Fruit fly (Drosophila melanogaster) whole organism, adult: ENCODE measurements around the gene CG32017.

Experiments used
- CG11617 ChIP-seq: fragments of 200-800 bp; sonication (Bioruptor generic); optimal IDR thresholded peaks from 2 replicates; lab custom pipeline; 2017; ENCODE audit warnings: mild to moderate bottlenecking, missing biosample characterization, missing genetic modification reagents, missing genetic modification characterization
- CG12768 ChIP-seq: fragments of 200-800 bp; sonication (Bioruptor generic); optimal IDR thresholded peaks from 2 replicates; lab custom pipeline; 2017; ENCODE audit warnings: missing biosample characterization, missing genetic modification characterization, mild to moderate bottlenecking, moderate library complexity, missing genetic modification reagents
- CG14711 ChIP-seq: fragments of 200-800 bp; sonication (Bioruptor generic); optimal IDR thresholded peaks from 2 replicates; lab custom pipeline; 2018; ENCODE audit warnings: missing biosample characterization, mild to moderate bottlenecking, missing genetic modification characterization, moderate library complexity
- CG1620 ChIP-seq: fragments of 200-800 bp; sonication (Bioruptor generic); optimal IDR thresholded peaks from 2 replicates; lab custom pipeline; 2016; ENCODE audit warnings: missing biosample characterization, missing genetic modification characterization
- CG33017 ChIP-seq: fragments of 200-800 bp; sonication (Bioruptor generic); optimal IDR thresholded peaks from 2 replicates; lab custom pipeline; 2018; ENCODE audit warnings: missing biosample characterization, mild to moderate bottlenecking, missing genetic modification characterization, moderate library complexity
- CG5204 ChIP-seq: fragments of 200-800 bp; sonication (Bioruptor generic); optimal IDR thresholded peaks from 2 replicates; lab custom pipeline; 2016; ENCODE audit warnings: missing biosample characterization, missing genetic modification characterization
- CG7045 ChIP-seq: fragments of 200-800 bp; sonication (Bioruptor generic); optimal IDR thresholded peaks from 2 replicates; lab custom pipeline; 2017; ENCODE audit warnings: missing biosample characterization, mild to moderate bottlenecking, missing genetic modification characterization
- CG7101 ChIP-seq: fragments of 200-800 bp; sonication (Bioruptor generic); optimal IDR thresholded peaks from 2 replicates; lab custom pipeline; 2018; ENCODE audit warnings: missing biosample characterization, mild to moderate bottlenecking, missing genetic modification characterization, moderate library complexity
- Clk ChIP-seq: fragments of 200-800 bp; sonication (Bioruptor generic); optimal IDR thresholded peaks from 2 replicates; lab custom pipeline; 2017; ENCODE audit warnings: missing biosample characterization, missing genetic modification characterization
- Crg-1 ChIP-seq: fragments of 200-800 bp; sonication (Bioruptor generic); optimal IDR thresholded peaks from 2 replicates; lab custom pipeline; 2016; ENCODE audit warnings: missing biosample characterization, missing genetic modification characterization
- Hr96 ChIP-seq: fragments of 200-800 bp; sonication (Bioruptor generic); optimal IDR thresholded peaks from 2 replicates; lab custom pipeline; 2016; ENCODE audit warnings: missing biosample characterization, missing genetic modification characterization
- Mnt ChIP-seq: fragments of 200-800 bp; sonication (Bioruptor generic); optimal IDR thresholded peaks from 2 replicates; lab custom pipeline; 2016; ENCODE audit warnings: missing biosample characterization, mild to moderate bottlenecking, missing genetic modification characterization
- bab1 ChIP-seq: fragments of 200-800 bp; sonication (Bioruptor generic); optimal IDR thresholded peaks from 3 replicates; lab custom pipeline; 2019; ENCODE audit warnings: missing biosample characterization, mild to moderate bottlenecking, missing genetic modification characterization, moderate library complexity
- cic ChIP-seq: fragments of 200-800 bp; sonication (Bioruptor generic); optimal IDR thresholded peaks from 2 replicates; lab custom pipeline; 2017; ENCODE audit warnings: missing biosample characterization, mild to moderate bottlenecking, missing genetic modification characterization, moderate library complexity
- cnc ChIP-seq, 2 experiments: fragments of >200 bp; optimal IDR thresholded peaks; 2 replicates each; lab custom pipeline; 2017
- kay ChIP-seq: fragments of 200-800 bp; sonication (Bioruptor generic); peaks from one replicate; lab custom pipeline; 2016; ENCODE audit warnings: missing biosample characterization, missing genetic modification characterization, borderline replicate concordance
- ovo ChIP-seq: fragments of 200-800 bp; sonication (Bioruptor generic); optimal IDR thresholded peaks from 2 replicates; lab custom pipeline; 2016; ENCODE audit warnings: missing biosample characterization, missing genetic modification characterization
- pad ChIP-seq: fragments of 200-800 bp; sonication (Bioruptor generic); optimal IDR thresholded peaks from 3 replicates; lab custom pipeline; 2017; ENCODE audit warnings: missing biosample characterization, missing genetic modification characterization, mild to moderate bottlenecking, moderate library complexity, missing genetic modification reagents
- tj ChIP-seq: fragments of 200-800 bp; sonication (Bioruptor generic); optimal IDR thresholded peaks from 3 replicates; lab custom pipeline; 2017; ENCODE audit warnings: missing biosample characterization, mild to moderate bottlenecking, missing genetic modification characterization, moderate library complexity
- toe ChIP-seq: fragments of 200-800 bp; sonication (Bioruptor generic); optimal IDR thresholded peaks from 2 replicates; lab custom pipeline; 2016; ENCODE audit warnings: missing biosample characterization, missing genetic modification characterization

CG32017 gene

DNA sequence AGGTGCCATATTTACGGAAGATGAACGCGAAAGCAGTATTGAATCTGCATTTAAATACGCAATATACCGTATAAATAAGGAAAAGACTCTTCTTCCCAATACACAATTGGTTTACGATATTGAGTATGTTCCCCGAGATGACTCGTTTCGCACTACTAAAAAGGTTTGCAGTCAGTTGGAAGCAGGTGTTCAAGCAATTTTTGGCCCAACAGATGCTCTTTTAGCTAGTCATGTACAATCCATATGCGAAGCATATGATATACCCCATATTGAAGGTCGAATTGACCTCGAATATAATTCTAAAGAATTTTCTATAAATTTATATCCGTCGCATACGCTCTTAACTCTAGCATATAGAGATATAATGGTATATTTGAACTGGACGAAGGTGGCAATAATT lies 35.0 kb downstream of the CG32017 start:
- TF ChIP-seq tj = no peak
- no peak for TF ChIP-seq CG7101 (tag; lab: Kevin White, UChicago)
- no peak for TF ChIP-seq toe (GFP tag; lab: Kevin White, UChicago)

DNA sequence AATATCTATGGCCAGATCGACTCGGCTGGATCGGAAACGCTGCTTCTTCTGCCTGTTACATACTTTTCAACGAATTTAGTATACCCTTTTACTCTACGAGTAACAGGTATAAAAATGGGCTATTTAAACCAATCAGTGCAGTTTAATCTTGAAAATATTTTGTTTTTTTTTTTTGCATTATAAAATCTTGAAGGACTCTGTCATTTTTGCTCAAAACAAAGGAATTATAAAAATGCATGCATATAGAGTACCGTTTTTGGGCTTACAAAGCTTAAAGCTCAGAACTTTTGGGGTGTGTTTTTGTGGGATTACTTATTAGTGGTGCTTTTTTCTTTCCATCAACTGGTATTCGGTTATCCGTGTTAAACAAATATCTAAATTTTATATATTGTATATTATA lies 35.7 kb downstream of the CG32017 start, which contains the start of gene CG11155:
Gene CG11155, plus strand, starts transcription at position 313 of the 400 bp plus-strand sequence.
- TF ChIP-seq ovo (GFP tag; lab: Kevin White, UChicago) (no peak), CG7045 (GFP tag; lab: Kevin White, UChicago) (no peak), kay (GFP tag; lab: Kevin White, UChicago) (peak; percentile 85), CG1620 (no peak), Crg-1 (no peak), tj (no peak), bab1 (no peak)

DNA sequence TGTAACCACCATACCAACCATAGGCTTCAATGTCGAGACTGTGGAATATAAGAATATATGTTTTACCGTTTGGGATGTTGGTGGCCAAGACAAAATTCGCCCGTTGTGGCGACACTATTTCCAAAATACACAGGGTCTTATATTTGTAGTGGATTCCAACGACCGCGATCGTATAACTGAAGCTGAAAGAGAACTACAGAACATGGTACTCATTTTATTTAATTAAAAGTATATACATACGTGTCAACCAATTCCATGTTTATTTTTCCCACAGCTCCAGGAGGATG lies 37.5 kb downstream of the CG32017 start:
- peak; percentile 89 for TF ChIP-seq kay (GFP tag; lab: Kevin White, UChicago)
- no peak for TF ChIP-seq Crg-1

DNA sequence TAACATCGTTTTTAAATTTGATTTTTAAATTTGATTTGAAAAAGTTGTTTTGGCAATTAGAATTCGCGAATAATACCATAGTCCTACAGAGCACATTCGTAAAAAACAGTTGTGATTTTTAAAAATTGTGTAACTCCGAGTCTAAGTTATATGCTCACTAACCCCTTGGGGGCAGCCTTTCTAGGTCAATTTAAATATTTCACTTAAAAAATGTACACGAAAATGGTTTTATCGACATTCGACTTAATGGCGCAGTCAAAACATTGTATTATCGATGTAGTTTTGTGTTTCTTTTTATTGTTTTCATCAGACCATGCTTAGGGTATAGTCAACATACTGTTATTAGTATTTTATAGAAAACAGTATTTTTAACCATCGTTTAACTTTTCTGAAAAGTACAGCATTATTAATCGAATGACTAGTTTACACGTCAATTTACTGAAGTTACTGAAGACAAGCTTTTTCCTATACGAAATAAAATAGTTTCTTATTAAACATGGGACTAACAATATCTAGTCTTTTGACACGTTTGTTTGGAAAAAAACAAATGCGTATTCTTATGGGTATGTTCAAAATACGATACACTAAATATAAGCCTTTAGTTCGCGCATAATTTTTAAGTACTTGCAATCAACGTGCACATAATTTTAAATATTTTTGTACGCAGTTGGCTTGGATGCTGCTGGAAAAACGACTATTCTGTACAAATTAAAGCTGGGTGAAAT lies 38.0 kb downstream of the CG32017 start, which contains the start of gene Arf4:
Gene Arf4, plus strand, starts transcription at position 399 of the 725 bp plus-strand sequence.
- peak; percentile 12 for TF ChIP-seq CG14711 (tag; lab: Kevin White, UChicago)
- TF ChIP-seq CG33017 (tag; lab: Kevin White, UChicago) = no peak
- TF ChIP-seq Hr96 (GFP tag; lab: Kevin White, UChicago) = no peak
- TF ChIP-seq pad (GFP tag; lab: Kevin White, UChicago) = no peak
- TF ChIP-seq Mnt (GFP tag; lab: Kevin White, UChicago) = no peak
- no peak for TF ChIP-seq toe (GFP tag; lab: Kevin White, UChicago)
- TF ChIP-seq bab1 = peak; percentile 57
- TF ChIP-seq CG1620 = no peak
- TF ChIP-seq Clk (GFP tag; lab: Kevin White, UChicago) = no peak
- no peak for TF ChIP-seq CG7045 (GFP tag; lab: Kevin White, UChicago)

DNA sequence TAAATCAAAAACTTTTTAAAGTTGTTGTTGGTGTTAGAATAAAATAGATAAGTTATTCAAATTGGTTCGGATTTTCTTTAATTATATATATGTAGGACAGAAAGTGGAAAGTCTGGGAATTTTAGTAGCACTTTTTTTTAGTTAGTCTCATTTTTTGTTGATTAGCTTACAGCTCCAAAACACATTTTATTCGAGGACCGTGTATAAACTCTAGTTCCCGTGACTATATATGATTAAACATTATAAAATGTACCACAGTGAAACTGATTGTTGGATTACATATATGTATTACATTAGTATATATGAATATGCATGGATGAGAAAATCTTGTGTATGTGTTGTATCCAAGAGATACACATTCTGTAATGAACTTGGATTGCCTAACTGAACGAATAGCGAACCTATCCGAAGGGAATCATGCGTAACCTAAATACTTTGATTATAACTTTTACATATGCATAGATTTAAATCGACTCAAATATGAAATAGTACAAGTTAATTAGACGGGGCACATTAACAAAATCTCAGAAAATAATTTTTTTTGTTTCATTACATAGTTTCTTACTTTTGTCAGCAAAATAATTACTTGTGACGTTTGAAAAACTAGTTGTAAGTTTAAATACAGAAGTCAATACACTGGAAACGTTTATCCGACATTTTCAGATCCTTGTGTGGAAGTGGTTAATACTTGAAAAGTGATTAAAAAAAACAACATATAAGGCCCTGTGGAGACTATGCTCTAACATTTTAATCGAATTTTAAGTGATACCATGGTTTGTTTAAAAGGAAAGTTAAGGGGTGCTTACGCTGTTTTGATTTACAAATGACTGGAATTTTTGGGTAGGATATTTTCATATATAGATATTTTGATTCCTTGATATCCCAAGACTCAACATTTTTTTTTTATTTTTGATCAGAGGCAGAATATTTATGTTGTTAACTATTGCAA lies 39.0 kb downstream of the CG32017 start, which contains the start of gene Cals:
Gene Cals, minus strand, starts transcription at position 700 of the 949 bp plus-strand sequence.
- TF ChIP-seq kay (GFP tag; lab: Kevin White, UChicago) = peak; percentile 96
- no peak for TF ChIP-seq CG14711 (tag; lab: Kevin White, UChicago)

DNA sequence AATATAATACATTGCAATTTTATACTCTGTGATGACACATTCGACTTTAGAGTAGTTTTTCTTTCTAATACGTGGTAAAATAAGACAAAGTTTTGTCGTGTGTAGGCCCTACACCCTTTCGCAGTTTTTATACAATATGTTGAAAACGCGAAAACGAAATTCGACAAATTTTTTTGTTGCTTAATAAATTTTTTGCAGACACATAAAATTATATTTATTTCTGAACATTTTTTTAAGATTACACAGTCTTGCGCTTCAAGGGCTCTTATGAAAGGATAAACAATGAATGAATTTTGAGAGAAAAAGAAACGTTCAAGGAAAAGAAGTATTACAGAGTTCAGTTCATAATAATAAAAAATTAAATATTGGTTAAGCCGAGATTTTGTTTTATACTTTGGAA lies 40.1 kb downstream of the CG32017 start:
- TF ChIP-seq kay (GFP tag; lab: Kevin White, UChicago) (peak; percentile 92), CG1620 (no peak)

DNA sequence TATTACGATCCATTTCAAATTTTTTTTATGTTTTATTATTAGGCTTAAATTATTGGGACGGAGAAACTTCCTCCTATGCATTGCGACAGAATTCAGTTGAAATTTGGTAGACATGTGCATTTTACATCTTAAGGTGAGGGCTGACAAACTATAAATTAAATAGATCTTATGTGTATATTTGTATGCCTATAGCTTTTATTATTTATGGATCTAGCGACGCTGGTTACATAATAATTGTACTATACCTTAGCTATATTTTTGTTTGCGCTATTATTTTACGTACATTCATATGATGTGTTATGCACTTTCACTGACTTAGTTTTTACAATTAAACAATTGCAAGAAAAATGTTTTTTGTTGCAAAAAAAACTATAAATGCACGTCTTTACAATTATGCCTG lies 46.7 kb downstream of the CG32017 start:
- no peak for TF ChIP-seq cnc (optimal IDR thresholded peaks at IDR 0.05; lab: Kevin White, UChicago)
- peak; percentile 68 for TF ChIP-seq kay (GFP tag; lab: Kevin White, UChicago)

DNA sequence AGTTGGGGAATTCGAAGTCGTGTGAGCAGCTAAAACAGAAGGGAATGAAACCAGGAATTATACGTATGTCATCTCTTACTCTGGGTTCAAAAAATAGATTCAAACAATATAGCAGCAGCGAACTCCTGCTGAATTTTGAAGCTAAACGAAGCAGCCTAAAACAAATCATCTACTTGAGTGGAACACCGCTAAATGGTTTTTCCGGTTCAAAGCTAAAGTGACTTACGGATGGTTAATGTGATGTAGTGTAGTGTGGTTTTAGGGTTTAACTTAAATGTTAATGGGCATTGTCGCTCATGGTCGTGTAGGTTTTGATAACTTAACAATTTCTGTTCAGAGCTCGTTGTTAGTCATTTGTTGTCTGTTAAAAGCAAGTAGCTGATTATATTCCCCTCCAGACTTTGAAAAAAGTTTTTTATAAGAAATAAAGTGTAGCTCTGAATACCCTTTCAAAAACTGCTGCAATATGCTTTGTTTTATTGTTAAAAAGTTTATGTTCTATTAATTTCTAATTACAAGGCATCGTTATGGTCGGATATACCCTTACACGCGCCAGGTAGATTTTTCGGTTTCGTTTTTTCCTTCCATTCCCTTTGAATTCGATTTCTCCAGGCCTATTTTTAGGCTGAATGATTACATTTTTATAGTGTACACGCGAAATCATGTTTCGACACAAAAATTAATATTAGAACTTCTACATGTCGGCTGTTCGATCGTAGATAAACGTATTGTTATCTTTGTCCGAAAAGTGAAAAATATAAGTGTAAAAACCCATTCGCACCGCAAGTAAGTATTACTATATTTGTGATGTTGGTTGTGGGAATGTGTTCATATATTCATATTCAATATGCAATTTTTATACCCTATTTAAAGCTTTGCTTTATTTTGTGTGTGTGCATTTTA lies 48.8 kb downstream of the CG32017 start:
- TF ChIP-seq CG33017 (tag; lab: Kevin White, UChicago) = peak; percentile 50
- peak; percentile 87 for TF ChIP-seq bab1
- TF ChIP-seq CG1620 = no peak
- TF ChIP-seq ovo (GFP tag; lab: Kevin White, UChicago) = no peak
- TF ChIP-seq CG7101 (tag; lab: Kevin White, UChicago) = peak; percentile 80
- TF ChIP-seq CG12768 (GFP tag; lab: Kevin White, UChicago) = peak; percentile 10
- TF ChIP-seq CG14711 (tag; lab: Kevin White, UChicago) = peak; percentile 74
- TF ChIP-seq cnc (optimal IDR thresholded peaks at IDR 0.05; lab: Kevin White, UChicago) = no peak
- peak; percentile 49 for TF ChIP-seq CG11617 (GFP tag; lab: Kevin White, UChicago)
- TF ChIP-seq kay (GFP tag; lab: Kevin White, UChicago) = peak; percentile 68
- TF ChIP-seq Crg-1 = peak; percentile 9
- TF ChIP-seq CG5204 = no peak
- no peak for TF ChIP-seq CG7045 (GFP tag; lab: Kevin White, UChicago)
- peak; percentile 60 for TF ChIP-seq pad (GFP tag; lab: Kevin White, UChicago)
- peak; percentile 14 for TF ChIP-seq tj
- TF ChIP-seq toe (GFP tag; lab: Kevin White, UChicago) = no peak
- TF ChIP-seq cic (GFP tag; lab: Kevin White, UChicago) = no peak
- no peak for TF ChIP-seq Clk (GFP tag; lab: Kevin White, UChicago)
- no peak for TF ChIP-seq Hr96 (GFP tag; lab: Kevin White, UChicago)
- no peak for TF ChIP-seq Mnt (GFP tag; lab: Kevin White, UChicago)
